In the genomic region with DNA sequence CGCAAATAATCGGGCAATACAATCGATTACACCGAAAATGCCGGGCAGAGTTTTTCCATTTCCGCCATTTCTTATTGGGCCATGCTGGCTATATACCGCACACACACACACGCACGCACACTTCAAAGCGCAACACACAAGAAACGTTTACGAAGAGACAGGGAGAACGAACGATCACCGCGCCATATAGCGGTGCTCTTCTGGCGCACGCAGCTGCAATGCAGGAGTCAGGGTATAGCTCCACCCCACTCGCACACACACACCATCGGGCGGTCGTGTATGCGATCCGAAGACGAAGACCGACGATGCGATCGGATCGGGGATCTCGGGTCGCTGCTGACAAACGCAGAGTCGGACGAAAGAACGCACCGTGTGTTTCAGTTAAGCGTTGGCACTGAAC, we compare ENCODE assay signal across 1 fruit fly cellular context.
TF ChIP-seq lines count a peak whose summit lies in the region.

Gene wg (plus strand): TSS at position 378 of the 400 bp plus-strand sequence.

TF ChIP-seq in whole organism, embryonic, 481 proteins besides CTCF, POLR2A, EP300 and RAD21 (continued from another document):
- no peak for TF ChIP-seq CG11723 (GFP tag; optimal IDR thresholded peaks at IDR 0.05; lab: Kevin White, UChicago)
- TF ChIP-seq HLHmδ (GFP tag; optimal IDR thresholded peaks at IDR 0.05; lab: Kevin White, UChicago) = no peak
- no peak for TF ChIP-seq CG7928 (GFP tag; optimal IDR thresholded peaks at IDR 0.05; lab: Kevin White, UChicago)
- TF ChIP-seq CG18476 (GFP tag; optimal IDR thresholded peaks at IDR 0.05; lab: Kevin White, UChicago) = no peak
- TF ChIP-seq cwo (GFP tag; optimal IDR thresholded peaks at IDR 0.05; lab: Kevin White, UChicago) = no peak
- TF ChIP-seq CG12391 (tag; optimal IDR thresholded peaks at IDR 0.05; lab: Kevin White, UChicago) = peak; percentile 12
- TF ChIP-seq D19A (tag; optimal IDR thresholded peaks at IDR 0.05; lab: Kevin White, UChicago) = no peak
- no peak for TF ChIP-seq dati (GFP tag; IDR thresholded peaks at IDR 0.05; lab: Robert Waterston, UW)
- TF ChIP-seq trh (GFP tag; optimal IDR thresholded peaks at IDR 0.05; lab: Kevin White, UChicago) = no peak
- no peak for TF ChIP-seq CG6683 (GFP tag; optimal IDR thresholded peaks at IDR 0.05; lab: Kevin White, UChicago)
- no peak for TF ChIP-seq chn (GFP tag; optimal IDR thresholded peaks at IDR 0.05; lab: Kevin White, UChicago)
- no peak for TF ChIP-seq Rfx (GFP tag; IDR thresholded peaks at IDR 0.05; lab: Robert Waterston, UW)
